Fruit fly (Drosophila melanogaster): ENCODE results near the gene VhaAC39-2.
A peak's percentile ranks its signal among the peaks of the same experiment; 100 is the strongest.

The VhaAC39-2 gene

dm6 chr3R:23127796-23128195, 31.3 kb downstream of the VhaAC39-2 start, which contains the start of gene CG31457 (continued):
- no peak for TF ChIP-seq CG10543 (GFP tag; optimal IDR thresholded peaks at IDR 0.05)
- no peak for TF ChIP-seq CG11560 (tag; IDR thresholded peaks at IDR 0.05)
- TF ChIP-seq cato (GFP tag; optimal IDR thresholded peaks at IDR 0.05; ENCODE audit: borderline replicate concordance): no peak
- TF ChIP-seq CG9609 (GFP tag; optimal IDR thresholded peaks at IDR 0.05): no peak
- TF ChIP-seq esg (GFP tag; conservative IDR thresholded peaks at IDR 0.05): no peak
- TF ChIP-seq MTF-1 (GFP tag; optimal IDR thresholded peaks at IDR 0.05; ENCODE audit: borderline replicate concordance): no peak
- no peak for TF ChIP-seq gsb-n (tag; optimal IDR thresholded peaks at IDR 0.05)
- TF ChIP-seq HLHmδ (GFP tag; optimal IDR thresholded peaks at IDR 0.05): no peak
- TF ChIP-seq CG15514 (GFP tag; optimal IDR thresholded peaks at IDR 0.05): peak; percentile 47
- TF ChIP-seq MESR4 (GFP tag; optimal IDR thresholded peaks at IDR 0.05): peak; percentile 50
- no peak for TF ChIP-seq CG11504 (tag; optimal IDR thresholded peaks at IDR 0.05)
- peak; percentile 53 for TF ChIP-seq CG14710 (tag; optimal IDR thresholded peaks at IDR 0.05)
- TF ChIP-seq CG10565 (GFP tag; optimal IDR thresholded peaks at IDR 0.05): no peak
- no peak for TF ChIP-seq exex (tag; optimal IDR thresholded peaks at IDR 0.05)
- TF ChIP-seq Atf-2 (GFP tag; optimal IDR thresholded peaks at IDR 0.05): no peak
- no peak for TF ChIP-seq sens (GFP tag)
- no peak for TF ChIP-seq Neu2 (GFP tag; optimal IDR thresholded peaks at IDR 0.05; ENCODE audit: borderline replicate concordance)
- no peak for TF ChIP-seq Xbp1 (GFP tag; optimal IDR thresholded peaks at IDR 0.05)
- TF ChIP-seq CG14441 (GFP tag; IDR thresholded peaks at IDR 0.05): no peak
- no peak for TF ChIP-seq vfl (GFP tag; optimal IDR thresholded peaks at IDR 0.05)
- no peak for TF ChIP-seq CG13424 (tag; optimal IDR thresholded peaks at IDR 0.05)
- no peak for TF ChIP-seq Bteb2 (GFP tag; optimal IDR thresholded peaks at IDR 0.05)
- TF ChIP-seq CG14014 (GFP tag; IDR thresholded peaks at IDR 0.05): no peak
- TF ChIP-seq lilli (GFP tag; optimal IDR thresholded peaks at IDR 0.05): peak; percentile 23
- TF ChIP-seq zfh1 (GFP tag; IDR thresholded peaks at IDR 0.05): no peak
- TF ChIP-seq trem (tag; optimal IDR thresholded peaks at IDR 0.05): peak; percentile 71
- TF ChIP-seq CG17186 (GFP tag; optimal IDR thresholded peaks at IDR 0.05): peak; percentile 22
- no peak for TF ChIP-seq Trl (optimal IDR thresholded peaks at IDR 0.05)
- no peak for TF ChIP-seq Trl (GFP tag; optimal IDR thresholded peaks at IDR 0.05)
- TF ChIP-seq CG12942 (GFP tag; optimal IDR thresholded peaks at IDR 0.05): no peak
- TF ChIP-seq HLH3B (GFP tag; IDR thresholded peaks at IDR 0.05): no peak
- TF ChIP-seq CG8765 (GFP tag; IDR thresholded peaks at IDR 0.05): no peak
- TF ChIP-seq CG10654 (GFP tag; optimal IDR thresholded peaks at IDR 0.05): no peak
- no peak for TF ChIP-seq CG9932 (GFP tag; IDR thresholded peaks at IDR 0.05)
- no peak for TF ChIP-seq CG32532 (GFP tag; IDR thresholded peaks at IDR 0.05)
- TF ChIP-seq CG15479 (GFP tag; optimal IDR thresholded peaks at IDR 0.05): no peak
- TF ChIP-seq Camta (GFP tag; optimal IDR thresholded peaks at IDR 0.05): no peak
- no peak for TF ChIP-seq sr (GFP tag; IDR thresholded peaks at IDR 0.05)
- no peak for TF ChIP-seq dati (GFP tag; IDR thresholded peaks at IDR 0.05)
- no peak for TF ChIP-seq jing (GFP tag; optimal IDR thresholded peaks at IDR 0.05)
- no peak for TF ChIP-seq crp (GFP tag; optimal IDR thresholded peaks at IDR 0.05)
- no peak for TF ChIP-seq CG8478 (optimal IDR thresholded peaks at IDR 0.05)
- no peak for TF ChIP-seq al (GFP tag; IDR thresholded peaks at IDR 0.05)
- TF ChIP-seq bcd (GFP tag; optimal IDR thresholded peaks at IDR 0.05): no peak
- TF ChIP-seq mam (GFP tag; optimal IDR thresholded peaks at IDR 0.05): peak; percentile 9
- TF ChIP-seq Dbx (GFP tag; IDR thresholded peaks at IDR 0.05): no peak
- TF ChIP-seq h (optimal IDR thresholded peaks at IDR 0.05): no peak
- TF ChIP-seq CG10147 (GFP tag; optimal IDR thresholded peaks at IDR 0.05): no peak
- peak; percentile 83 for TF ChIP-seq Doc3 (GFP tag; IDR thresholded peaks at IDR 0.05; ENCODE audit: partially characterized antibody)
- TF ChIP-seq HmgZ (tag; optimal IDR thresholded peaks at IDR 0.05): peak; percentile 77
- TF ChIP-seq H15 (GFP tag; IDR thresholded peaks at IDR 0.05): no peak
- TF ChIP-seq Sry-δ (GFP tag; optimal IDR thresholded peaks at IDR 0.05): peak; percentile 76
- TF ChIP-seq Rfx (GFP tag; IDR thresholded peaks at IDR 0.05): no peak

Measured in whole organism, embryonic.